Fruit fly (Drosophila melanogaster) whole organism, embryonic: ENCODE results near the gene CG43221.

Source experiments
- CG10366 ChIP-seq: fragments of 200-800 bp; sonication (Bioruptor generic); IDR thresholded peaks from 2 replicates; pipeline ENCODE4 v1.3.6; 2022; ENCODE audit warnings: missing biosample characterization, missing genetic modification characterization
- CG2199 ChIP-seq: fragments of 200-800 bp; sonication (Bioruptor generic); IDR thresholded peaks from 3 replicates; pipeline ENCODE4 v1.3.6; 2022; ENCODE audit warnings: missing biosample characterization, missing genetic modification characterization
- CG9727 ChIP-seq: fragments of 200-800 bp; sonication (Bioruptor generic); optimal IDR thresholded peaks from 3 replicates; lab custom pipeline; 2017; ENCODE audit warnings: missing biosample characterization, mild to moderate bottlenecking, missing genetic modification characterization
- Sin3A ChIP-seq: fragments of >200 bp; optimal IDR thresholded peaks from 2 replicates; lab custom pipeline; 2018
- ara ChIP-seq: fragments of 200-800 bp; sonication (Bioruptor generic); IDR thresholded peaks from 2 replicates; pipeline ENCODE4 v1.3.6; 2022; ENCODE audit warnings: missing biosample characterization, missing genetic modification characterization
- az2 ChIP-seq: fragments of 200-800 bp; sonication (Bioruptor generic); optimal IDR thresholded peaks from 3 replicates; lab custom pipeline; 2016; ENCODE audit warnings: missing biosample characterization, missing genetic modification characterization
- br ChIP-seq: fragments of >200 bp; optimal IDR thresholded peaks from 2 replicates; lab custom pipeline; 2017
- cwo ChIP-seq: fragments of 200-800 bp; sonication (Bioruptor generic); optimal IDR thresholded peaks from 3 replicates; lab custom pipeline; 2017; ENCODE audit warnings: missing biosample characterization, missing genetic modification characterization, mild to moderate bottlenecking, moderate library complexity, missing genetic modification reagents
- dm ChIP-seq: fragments of 200-800 bp; sonication (Bioruptor generic); optimal IDR thresholded peaks from 3 replicates; lab custom pipeline; 2016; ENCODE audit warnings: missing biosample characterization, missing genetic modification characterization

DNA sequence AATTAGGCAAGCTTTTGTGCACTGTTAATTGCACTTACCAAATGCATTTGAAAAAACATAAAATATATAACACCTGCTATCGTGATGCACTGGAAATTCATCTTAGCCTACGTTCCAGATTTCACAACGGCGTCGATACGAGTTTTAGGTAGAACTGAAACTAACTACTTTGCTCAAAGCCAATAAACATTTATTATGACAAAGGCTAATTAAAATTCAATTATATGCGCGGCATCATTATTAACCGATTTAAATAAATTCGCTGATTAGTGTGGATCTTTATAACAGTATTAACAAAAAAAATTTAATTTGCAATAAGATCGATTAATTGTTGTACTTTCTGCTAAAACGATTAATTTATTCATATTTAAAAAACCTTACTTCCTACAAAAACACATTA, 49.1 kb upstream of the CG43221 start, which contains the start of gene CG33928:
- TF ChIP-seq dm (no peak), Sin3A (lab: Kevin White, UChicago) (no peak), cwo (GFP tag; lab: Kevin White, UChicago) (no peak), CG9727 (GFP tag; lab: Kevin White, UChicago) (no peak), CG10366 (no peak), CG2199 (GFP tag; lab: Robert Waterston, UW) (no peak), br (lab: Kevin White, UChicago) (no peak), az2 (GFP tag; lab: Kevin White, UChicago) (no peak), ara (no peak)
